Worm (Caenorhabditis elegans) whole organism, dauer: Measurements from ENCODE around the gene pacs-1.

ENCODE experiments used
- unc-62 ChIP-seq: sonication (generic microtip); optimal IDR thresholded peaks from 2 replicates; lab custom pipeline; 2017; ENCODE audit warnings: missing biosample characterization, missing genetic modification reagents, missing genetic modification characterization

The pacs-1 gene

DNA sequence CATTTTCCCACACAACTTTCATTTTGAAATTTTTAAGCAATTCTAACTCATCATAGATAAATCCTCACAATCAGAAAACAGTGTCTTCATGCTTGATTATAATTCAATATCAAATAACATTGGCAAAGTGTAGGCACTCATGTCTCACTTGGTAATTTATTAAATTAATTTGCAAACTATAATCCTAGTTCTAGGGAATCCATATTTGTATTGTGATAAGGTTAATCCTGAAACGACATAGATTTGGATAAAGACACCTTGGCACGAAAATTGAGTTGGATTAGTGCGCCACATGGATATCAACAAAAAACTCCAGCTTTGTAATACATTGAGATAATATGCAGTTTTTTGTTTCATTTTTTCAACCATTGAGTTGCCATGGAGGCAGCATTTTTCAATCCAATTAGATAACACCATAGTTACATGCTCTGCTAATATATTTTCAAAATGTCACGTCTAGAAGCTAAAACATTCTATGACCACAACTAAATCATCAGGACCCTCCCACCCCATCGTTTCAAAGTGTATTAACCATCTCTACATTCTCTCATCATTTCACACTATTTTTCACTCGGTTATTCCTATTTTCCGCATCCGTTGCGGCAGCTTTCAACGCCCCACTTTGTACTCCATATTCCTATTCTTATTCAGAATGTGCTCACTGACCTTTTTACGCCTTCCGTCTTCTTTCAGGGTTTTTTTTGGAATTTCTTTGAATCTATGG, 33.2 kb downstream of the pacs-1 start:
- no peak for TF ChIP-seq unc-62 (GFP tag; lab: Kevin White, UChicago)

DNA sequence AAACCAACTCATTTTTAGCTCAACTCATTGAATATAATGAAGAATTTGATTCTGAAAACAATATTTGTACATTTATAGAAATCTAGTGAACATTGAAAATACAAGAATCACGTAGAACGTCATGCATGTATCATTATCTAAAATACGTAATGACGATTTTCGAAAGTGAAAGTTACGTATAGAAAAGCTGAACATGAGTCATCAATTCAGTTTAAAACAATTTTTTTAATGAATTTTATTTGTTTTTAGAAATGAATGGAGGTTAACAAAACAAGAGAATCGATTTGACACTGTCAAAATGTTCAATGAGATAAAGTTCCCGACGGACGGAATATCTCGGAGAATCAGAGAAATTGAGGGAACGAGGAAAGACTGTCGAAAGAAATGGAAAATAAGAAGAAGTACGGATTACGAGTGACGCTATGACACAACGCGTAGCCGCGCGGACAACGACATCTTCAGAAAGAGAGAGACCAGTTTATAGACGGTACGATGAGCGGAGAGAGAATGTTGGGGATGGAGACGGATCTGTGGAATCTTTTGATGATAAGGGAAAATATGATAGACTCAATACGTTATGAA, 35.3 kb downstream of the pacs-1 start, which contains the start of gene ptr-1:
TSS of gene ptr-1 (minus strand) at position 51 of the 582 bp plus-strand sequence.
- TF ChIP-seq unc-62 (GFP tag; lab: Kevin White, UChicago): no peak

DNA sequence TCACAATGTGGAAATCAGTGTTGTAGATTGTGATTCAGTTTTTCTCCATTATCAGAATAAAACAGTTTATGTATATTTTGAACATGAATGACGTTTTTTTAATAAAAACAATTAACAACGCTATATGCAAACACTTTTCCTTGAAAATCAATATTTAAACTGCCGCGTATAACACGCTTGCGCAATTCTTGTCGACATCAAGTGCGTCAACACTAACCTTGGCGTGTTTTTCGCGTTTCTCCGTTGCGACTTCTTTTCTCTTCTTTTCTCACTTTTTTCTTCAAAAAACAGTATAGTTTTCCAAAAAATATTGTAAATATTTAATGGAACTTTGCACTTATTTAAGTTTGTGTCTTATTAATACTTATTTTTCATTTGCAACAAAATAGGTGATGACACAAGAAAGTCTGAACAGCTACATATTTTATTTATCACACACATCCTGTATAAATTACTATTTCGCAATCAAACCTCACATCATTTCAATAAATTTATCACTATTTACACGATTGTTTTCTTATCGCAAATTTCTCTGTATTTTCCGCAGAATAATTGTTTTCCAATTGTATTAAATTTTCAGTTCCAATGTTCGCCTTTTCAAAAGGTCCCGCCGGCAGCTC, 41.7 kb downstream of the pacs-1 start, which contains the start of gene spas-1:
TSS of gene spas-1 (plus strand) at position 572 of the 620 bp plus-strand sequence.
- no peak for TF ChIP-seq unc-62 (GFP tag; lab: Kevin White, UChicago)

DNA sequence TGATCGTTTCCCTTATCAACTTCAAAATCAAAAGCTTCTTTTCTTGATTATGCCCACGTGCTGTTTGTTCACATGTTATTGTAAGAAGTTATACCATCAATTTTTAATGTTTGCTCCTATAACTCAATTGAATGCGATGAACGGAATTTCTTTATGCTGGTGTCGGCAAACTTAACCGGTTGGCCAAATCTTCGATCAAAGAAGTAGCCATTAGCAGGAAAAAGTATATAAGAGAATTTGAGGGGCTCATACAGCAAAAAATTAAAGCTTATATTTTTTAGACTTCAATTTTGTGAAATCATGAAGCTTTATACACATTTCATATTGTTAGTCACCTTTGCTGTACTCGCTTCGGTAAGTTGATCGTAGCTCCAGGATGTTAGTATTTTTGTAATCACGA, 43.3 kb downstream of the pacs-1 start, which contains the start of gene pqn-16:
TSS of gene pqn-16 (plus strand) at position 301 of the 400 bp plus-strand sequence.
- no peak for TF ChIP-seq unc-62 (GFP tag; lab: Kevin White, UChicago)

DNA sequence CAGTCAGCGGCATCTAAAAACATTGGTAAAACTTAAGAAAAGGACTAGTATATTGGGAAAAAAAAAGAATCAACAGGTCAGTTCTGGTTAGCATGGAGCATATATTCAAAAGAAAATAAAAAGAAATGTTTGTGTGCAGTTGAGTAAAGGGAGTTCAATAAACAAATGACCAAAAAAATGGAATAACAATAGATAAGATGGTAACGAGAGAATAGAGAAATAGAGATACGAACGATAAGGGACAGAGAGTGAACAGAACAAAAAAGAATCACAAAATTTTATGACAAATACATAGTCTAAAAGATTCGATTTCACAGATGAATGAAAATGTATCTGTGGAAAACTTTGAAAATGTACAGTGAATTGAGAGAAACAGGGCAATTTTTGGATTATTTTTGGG, 44.1 kb downstream of the pacs-1 start, which contains the start of gene gad-3:
TSS of gene gad-3 (minus strand) at position 17 of the 400 bp plus-strand sequence.
- TF ChIP-seq unc-62 (GFP tag; lab: Kevin White, UChicago): no peak

DNA sequence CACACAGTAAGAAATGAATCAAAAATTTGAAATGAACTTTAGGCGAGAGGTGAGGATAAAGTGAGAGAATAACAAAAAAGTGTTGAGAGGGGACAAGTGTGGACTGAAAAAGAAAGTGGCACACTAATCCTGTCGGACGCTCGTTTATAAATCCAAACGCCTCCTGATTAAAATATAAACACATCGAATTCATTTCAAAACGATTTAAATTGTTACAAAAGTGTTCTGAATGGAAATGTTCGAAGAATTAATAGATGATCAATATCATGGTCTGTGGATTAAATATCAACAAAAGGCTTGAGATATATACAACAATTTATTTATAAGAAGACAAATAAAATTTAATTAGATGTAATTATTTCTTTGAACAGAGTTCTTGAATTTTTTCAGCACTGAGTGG, 49.0 kb downstream of the pacs-1 start, which contains the start of gene B0222.11:
TSS of gene B0222.11 (minus strand) at position 101 of the 400 bp plus-strand sequence.
- TF ChIP-seq unc-62 (GFP tag; lab: Kevin White, UChicago): no peak

DNA sequence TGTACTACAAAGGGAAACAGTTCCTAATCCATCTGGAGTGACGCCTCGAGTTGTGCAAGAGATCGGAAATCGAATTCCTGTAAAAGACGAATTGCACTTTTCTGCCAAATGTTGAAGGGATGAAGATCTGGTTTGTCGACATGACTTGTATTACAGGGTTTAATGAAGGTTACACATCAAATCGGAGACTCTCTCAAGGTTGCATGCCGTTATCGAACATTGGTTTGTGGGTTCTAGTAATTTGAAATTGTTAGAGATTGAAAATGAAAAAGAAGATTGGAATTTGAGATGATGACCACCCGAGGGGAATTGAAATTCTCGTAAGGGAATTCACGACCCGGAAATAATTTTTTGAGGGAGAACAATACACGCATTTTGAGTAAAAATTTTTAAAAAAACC, 50.8 kb downstream of the pacs-1 start:
- no peak for TF ChIP-seq unc-62 (GFP tag; lab: Kevin White, UChicago)

DNA sequence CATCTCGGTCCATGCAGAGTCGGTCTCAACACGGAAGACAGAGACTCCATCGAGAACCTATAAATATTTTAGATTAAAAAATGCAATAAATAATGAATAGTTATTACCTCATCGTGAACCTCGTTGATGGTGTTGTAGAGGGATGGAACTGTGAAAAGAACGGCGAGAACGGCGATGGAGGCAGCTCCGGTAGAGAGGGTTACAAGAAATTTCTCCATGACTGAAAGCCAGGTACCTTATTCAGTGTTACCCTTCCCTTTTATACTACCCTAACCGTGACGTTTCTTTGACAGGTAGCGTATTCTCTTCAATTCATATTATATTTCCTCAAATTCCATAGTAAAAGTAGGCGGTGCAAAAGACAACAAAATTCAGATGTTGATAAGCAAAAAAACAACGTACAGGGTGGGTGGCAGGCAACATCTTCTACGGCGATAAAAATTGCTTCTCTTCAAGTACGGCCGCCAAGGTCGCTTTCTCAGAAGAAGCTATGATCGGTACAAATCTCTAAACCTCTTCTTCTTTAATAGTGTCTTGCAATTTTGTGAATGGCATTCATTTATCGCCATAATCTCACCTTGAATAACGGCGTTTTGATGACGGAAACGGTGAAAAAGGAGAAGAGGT, 51.9 kb downstream of the pacs-1 start, which contains the start of gene col-10:
TSS of gene col-10 (minus strand) at position 235 of the 627 bp plus-strand sequence.
- no peak for TF ChIP-seq unc-62 (GFP tag; lab: Kevin White, UChicago)

DNA sequence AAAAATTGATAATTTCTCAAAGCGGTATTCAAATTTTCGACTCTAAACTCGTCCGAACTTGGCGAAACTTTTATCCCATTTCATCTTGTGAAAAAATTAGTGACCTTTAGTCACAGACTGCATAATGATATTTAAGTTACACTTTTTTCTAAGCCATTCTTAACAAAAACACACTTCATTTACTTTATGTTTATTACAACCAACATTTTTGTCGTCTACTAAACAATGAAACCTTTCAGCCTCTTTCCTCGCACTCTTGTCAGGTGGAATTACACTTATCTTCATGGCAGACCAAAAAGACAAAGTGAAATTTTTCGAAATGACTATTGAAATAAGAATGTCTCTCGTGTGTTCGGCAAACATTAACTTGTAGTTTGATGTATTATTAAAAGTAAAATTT, 53.2 kb downstream of the pacs-1 start:
- TF ChIP-seq unc-62 (GFP tag; lab: Kevin White, UChicago): no peak
